Worm (Caenorhabditis elegans) whole organism, late embryonic: ENCODE measurements around the gene anmt-1.

Experiments used
- F13H6.1 ChIP-seq: sonication (generic microtip); optimal IDR thresholded peaks from 2 replicates; lab custom pipeline; 2016; ENCODE audit warnings: missing genetic modification characterization, missing compliant biosample characterization
- K09A11.1 ChIP-seq: sonication (generic microtip); optimal IDR thresholded peaks from 2 replicates; lab custom pipeline; 2017; ENCODE audit warnings: antibody characterized with exemption, mild to moderate bottlenecking, missing genetic modification characterization, missing compliant biosample characterization; ENCODE audit not compliant: insufficient read depth
- ama-1 ChIP-seq: fragments of 150-350 bp; optimal IDR thresholded peaks from 2 replicates; lab custom pipeline; 2014
- ceh-14 ChIP-seq: sonication (generic microtip); optimal IDR thresholded peaks from 2 replicates; lab custom pipeline; 2016; ENCODE audit warnings: missing genotype, missing genetic modification characterization, missing compliant biosample characterization
- ceh-18 ChIP-seq: sonication (generic microtip); optimal IDR thresholded peaks from 2 replicates; lab custom pipeline; 2016; ENCODE audit warnings: missing genetic modification characterization, missing compliant biosample characterization
- ceh-19 ChIP-seq: fragments of 200-800 bp; sonication (Bioruptor generic); optimal IDR thresholded peaks from 2 replicates; lab custom pipeline; 2018; ENCODE audit warnings: mild to moderate bottlenecking, missing genetic modification characterization, missing compliant biosample characterization
- ceh-22 ChIP-seq: sonication (generic microtip); optimal IDR thresholded peaks from 2 replicates; lab custom pipeline; 2017; ENCODE audit warnings: missing biosample characterization, missing genetic modification characterization
- ceh-30 ChIP-seq: fragments of 150-350 bp; optimal IDR thresholded peaks from 2 replicates; lab custom pipeline; 2014; ENCODE audit warnings: missing biosample characterization, missing genetic modification characterization
- ceh-31 ChIP-seq: sonication (generic microtip); optimal IDR thresholded peaks from 2 replicates; lab custom pipeline; 2016; ENCODE audit warnings: missing genetic modification characterization, missing compliant biosample characterization
- ceh-34 ChIP-seq: sonication (generic microtip); optimal IDR thresholded peaks from 2 replicates; lab custom pipeline; 2016; ENCODE audit warnings: mild to moderate bottlenecking, missing genetic modification characterization, missing compliant biosample characterization
- ceh-48 ChIP-seq: sonication (generic microtip); optimal IDR thresholded peaks from 2 replicates; lab custom pipeline; 2016; ENCODE audit warnings: missing genetic modification characterization, inconsistent platforms, missing compliant biosample characterization
- ceh-6 ChIP-seq: fragments of 200-800 bp; sonication (Bioruptor generic); optimal IDR thresholded peaks from 2 replicates; lab custom pipeline; 2018; ENCODE audit warnings: mild to moderate bottlenecking, missing genetic modification characterization, missing compliant biosample characterization
- ceh-9 ChIP-seq: sonication (generic microtip); optimal IDR thresholded peaks from 2 replicates; lab custom pipeline; 2016; ENCODE audit warnings: mild to moderate bottlenecking, missing genetic modification characterization, inconsistent platforms, missing compliant biosample characterization
- che-1 ChIP-seq: sonication (generic microtip); optimal IDR thresholded peaks from 2 replicates; lab custom pipeline; 2016; ENCODE audit warnings: mild to moderate bottlenecking, missing genetic modification characterization, missing compliant biosample characterization
- dmd-4 ChIP-seq: sonication (generic microtip); optimal IDR thresholded peaks from 2 replicates; lab custom pipeline; 2016; ENCODE audit warnings: borderline replicate concordance, missing genetic modification characterization, missing compliant biosample characterization
- dve-1 ChIP-seq: sonication (generic microtip); optimal IDR thresholded peaks from 2 replicates; lab custom pipeline; 2017; ENCODE audit warnings: antibody characterized with exemption, mild to moderate bottlenecking, missing genetic modification characterization, missing compliant biosample characterization
- elt-2 ChIP-seq: sonication (generic microtip); optimal IDR thresholded peaks from 2 replicates; lab custom pipeline; 2016; ENCODE audit warnings: missing genetic modification reagents, missing genetic modification characterization, missing compliant biosample characterization
- ets-4 ChIP-seq: sonication (generic microtip); optimal IDR thresholded peaks from 2 replicates; lab custom pipeline; 2016; ENCODE audit warnings: missing genetic modification characterization, missing compliant biosample characterization
- fax-1 ChIP-seq: sonication (generic microtip); optimal IDR thresholded peaks from 2 replicates; lab custom pipeline; 2016; ENCODE audit warnings: missing genotype, missing genetic modification characterization, missing compliant biosample characterization
- fkh-10 ChIP-seq: fragments of 150-350 bp; optimal IDR thresholded peaks from 2 replicates; lab custom pipeline; 2014; ENCODE audit warnings: missing biosample characterization, missing genetic modification reagents, missing genetic modification characterization
- gmeb-2 ChIP-seq: sonication (generic microtip); optimal IDR thresholded peaks from 2 replicates; lab custom pipeline; 2016; ENCODE audit warnings: missing genetic modification characterization, inconsistent platforms, missing compliant biosample characterization
- hlh-30 ChIP-seq: sonication (generic microtip); optimal IDR thresholded peaks from 2 replicates; lab custom pipeline; 2017; ENCODE audit warnings: antibody characterized with exemption, missing genetic modification characterization, missing compliant biosample characterization; ENCODE audit not compliant: insufficient read depth
- hlh-6 ChIP-seq: sonication (generic microtip); optimal IDR thresholded peaks from 2 replicates; lab custom pipeline; 2016; ENCODE audit warnings: missing genotype, missing genetic modification characterization, missing compliant biosample characterization
- hlh-8 ChIP-seq: sonication (generic microtip); optimal IDR thresholded peaks from 2 replicates; lab custom pipeline; 2016; ENCODE audit warnings: missing genotype, missing genetic modification characterization, missing compliant biosample characterization
- lin-11 ChIP-seq: fragments of 200-800 bp; sonication (Bioruptor generic); optimal IDR thresholded peaks from 2 replicates; lab custom pipeline; 2018; ENCODE audit warnings: mild to moderate bottlenecking, missing genetic modification characterization, missing compliant biosample characterization
- madf-2 ChIP-seq: sonication (generic microtip); optimal IDR thresholded peaks from 2 replicates; lab custom pipeline; 2017; ENCODE audit warnings: missing genetic modification characterization, missing compliant biosample characterization
- mec-3 ChIP-seq: sonication (generic microtip); optimal IDR thresholded peaks from 2 replicates; lab custom pipeline; 2016; ENCODE audit warnings: borderline replicate concordance, missing genetic modification characterization, missing compliant biosample characterization
- nhr-11 ChIP-seq: fragments of 150-350 bp; optimal IDR thresholded peaks from 2 replicates; lab custom pipeline; 2014; ENCODE audit warnings: missing biosample characterization, missing genetic modification characterization
- nhr-232 ChIP-seq: sonication (generic microtip); optimal IDR thresholded peaks from 2 replicates; lab custom pipeline; 2016; ENCODE audit warnings: missing genetic modification characterization, missing compliant biosample characterization
- odd-2 ChIP-seq: sonication (generic microtip); optimal IDR thresholded peaks from 2 replicates; lab custom pipeline; 2017; ENCODE audit warnings: antibody characterized with exemption, mild to moderate bottlenecking, missing genetic modification characterization, missing compliant biosample characterization
- pha-2 ChIP-seq: sonication (generic microtip); optimal IDR thresholded peaks from 2 replicates; lab custom pipeline; 2017; ENCODE audit warnings: mild to moderate bottlenecking, missing genetic modification characterization, missing compliant biosample characterization
- pqm-1 ChIP-seq: sonication (generic microtip); optimal IDR thresholded peaks from 2 replicates; lab custom pipeline; 2016; ENCODE audit warnings: missing genetic modification characterization, missing compliant biosample characterization
- pros-1 ChIP-seq: fragments of 150-350 bp; optimal IDR thresholded peaks from 2 replicates; lab custom pipeline; 2014; ENCODE audit warnings: missing biosample characterization, missing genetic modification reagents, missing genetic modification characterization
- ref-2 ChIP-seq: sonication (generic microtip); optimal IDR thresholded peaks from 2 replicates; lab custom pipeline; 2016; ENCODE audit warnings: missing genetic modification characterization, missing compliant biosample characterization
- rnt-1 ChIP-seq: sonication (generic microtip); optimal IDR thresholded peaks from 2 replicates; lab custom pipeline; 2016; ENCODE audit warnings: missing genetic modification characterization, missing compliant biosample characterization
- sdc-2 ChIP-seq: sonication (generic microtip); optimal IDR thresholded peaks from 2 replicates; lab custom pipeline; 2016; ENCODE audit warnings: missing genotype, missing genetic modification characterization, missing compliant biosample characterization
- sox-2 ChIP-seq: fragments of 200-800 bp; sonication (Bioruptor generic); IDR thresholded peaks from 2 replicates; pipeline ENCODE4 v1.3.6; 2022; ENCODE audit warnings: missing genetic modification reagents, missing genetic modification characterization, missing compliant biosample characterization
- sox-4 ChIP-seq: sonication (generic microtip); optimal IDR thresholded peaks from 2 replicates; lab custom pipeline; 2017; ENCODE audit warnings: mild to moderate bottlenecking, missing genetic modification characterization, inconsistent platforms, missing compliant biosample characterization
- syd-9 ChIP-seq: sonication (generic microtip); optimal IDR thresholded peaks from 2 replicates; lab custom pipeline; 2016; ENCODE audit warnings: mild to moderate bottlenecking, missing genetic modification characterization, moderate library complexity, missing compliant biosample characterization
- tbx-2 ChIP-seq: sonication (generic microtip); optimal IDR thresholded peaks from 2 replicates; lab custom pipeline; 2016; ENCODE audit warnings: missing genetic modification characterization, missing compliant biosample characterization
- tbx-7 ChIP-seq: sonication (generic microtip); optimal IDR thresholded peaks from 2 replicates; lab custom pipeline; 2016; ENCODE audit warnings: missing genotype, missing genetic modification characterization, missing compliant biosample characterization
- ttx-3 ChIP-seq: sonication (generic microtip); optimal IDR thresholded peaks from 2 replicates; lab custom pipeline; 2016; ENCODE audit warnings: missing genetic modification reagents, missing genetic modification characterization, missing compliant biosample characterization
- unc-42 ChIP-seq: sonication (generic microtip); optimal IDR thresholded peaks from 2 replicates; lab custom pipeline; 2016; ENCODE audit warnings: missing genotype, missing genetic modification characterization, missing compliant biosample characterization
- unc-55 ChIP-seq: sonication (generic microtip); optimal IDR thresholded peaks from 2 replicates; lab custom pipeline; 2017; ENCODE audit warnings: missing biosample characterization, missing genetic modification reagents, missing genetic modification characterization
- unc-86 ChIP-seq: sonication (generic microtip); optimal IDR thresholded peaks from 2 replicates; lab custom pipeline; 2016; ENCODE audit warnings: missing genetic modification characterization, missing compliant biosample characterization
- ztf-16 ChIP-seq: sonication (generic microtip); optimal IDR thresholded peaks from 2 replicates; lab custom pipeline; 2017; ENCODE audit warnings: missing genetic modification characterization, missing compliant biosample characterization

The anmt-1 gene

DNA sequence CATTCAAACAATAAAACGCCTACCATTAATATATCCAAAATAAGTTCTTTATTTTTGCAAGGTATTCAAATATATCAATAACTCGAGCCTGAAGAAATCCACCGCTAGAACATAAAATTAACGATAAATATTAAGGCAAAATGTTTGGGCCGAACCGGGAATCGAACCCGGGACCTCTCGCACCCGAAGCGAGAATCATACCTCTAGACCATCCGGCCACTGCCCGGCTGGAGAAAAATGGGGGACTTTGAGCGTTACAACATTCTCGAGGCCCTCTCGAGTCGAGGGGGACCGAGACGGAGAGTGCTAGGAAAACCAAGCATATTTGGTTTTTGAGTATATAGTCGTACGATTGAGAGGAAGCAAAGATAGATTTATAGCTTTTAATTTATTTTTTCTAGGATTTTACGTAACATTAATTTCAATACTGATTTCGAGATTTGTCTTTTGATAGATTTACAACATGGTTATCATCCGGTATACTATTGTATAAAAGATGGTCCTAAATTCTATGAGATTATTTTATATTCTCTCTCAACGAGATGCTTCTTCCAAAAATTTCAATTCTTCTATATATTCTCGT is 34.3 kb upstream of the anmt-1 start, which contains the start of gene flp-23 (continued):
- peak; percentile 63 for TF ChIP-seq elt-2 (tag; lab: Kevin White, UChicago)
- peak; percentile 65 for TF ChIP-seq ceh-34 (tag; lab: Kevin White, UChicago)
- no peak for TF ChIP-seq hlh-8 (tag; lab: Kevin White, UChicago)
- no peak for TF ChIP-seq unc-42 (tag; lab: Kevin White, UChicago)
- TF ChIP-seq ceh-22 (tag; lab: Kevin White, UChicago), result no peak
- TF ChIP-seq ceh-14 (tag; lab: Kevin White, UChicago), result peak; percentile 41
- TF ChIP-seq sox-4 (tag; lab: Kevin White, UChicago), result peak; percentile 66
- TF ChIP-seq ztf-16, result peak; percentile 53
- TF ChIP-seq ceh-19 (GFP tag; lab: Kevin White, UChicago), result peak; percentile 64
- TF ChIP-seq hlh-6 (tag; lab: Kevin White, UChicago), result peak; percentile 60
- TF ChIP-seq K09A11.1 (tag; lab: Kevin White, UChicago), result peak; percentile 56
- TF ChIP-seq pqm-1 (tag; lab: Kevin White, UChicago), result peak; percentile 17
- TF ChIP-seq ceh-6 (GFP tag; lab: Kevin White, UChicago), result peak; percentile 59
- TF ChIP-seq madf-2 (tag; lab: Kevin White, UChicago), result peak; percentile 59
- TF ChIP-seq ceh-31, result peak; percentile 57
- no peak for TF ChIP-seq ceh-30 (tag; lab: Kevin White, UChicago)
- TF ChIP-seq syd-9, result peak; percentile 6
- peak; percentile 79 for TF ChIP-seq che-1 (tag; lab: Kevin White, UChicago)
- peak; percentile 58 for TF ChIP-seq ref-2 (tag; lab: Kevin White, UChicago)
- no peak for TF ChIP-seq ama-1
- TF ChIP-seq fax-1 (tag; lab: Kevin White, UChicago), result peak; percentile 60
- TF ChIP-seq ceh-18 (tag; lab: Kevin White, UChicago), result peak; percentile 39
- TF ChIP-seq ceh-9, result peak; percentile 34
- peak; percentile 62 for TF ChIP-seq dve-1 (tag; lab: Kevin White, UChicago)
- TF ChIP-seq mec-3 (tag; lab: Kevin White, UChicago), result no peak
- peak; percentile 63 for TF ChIP-seq unc-86 (tag; lab: Kevin White, UChicago)
- peak; percentile 54 for TF ChIP-seq dmd-4 (tag; lab: Kevin White, UChicago)
- TF ChIP-seq rnt-1, result peak; percentile 33
- peak; percentile 60 for TF ChIP-seq ceh-48 (tag; lab: Kevin White, UChicago)
- TF ChIP-seq nhr-232 (tag; lab: Kevin White, UChicago), result peak; percentile 69
- TF ChIP-seq F13H6.1 (tag; lab: Kevin White, UChicago), result no peak
- peak; percentile 78 for TF ChIP-seq gmeb-2
- no peak for TF ChIP-seq hlh-30 (tag; lab: Kevin White, UChicago)
- no peak for TF ChIP-seq nhr-11 (tag; lab: Kevin White, UChicago)
- peak; percentile 53 for TF ChIP-seq sdc-2

DNA sequence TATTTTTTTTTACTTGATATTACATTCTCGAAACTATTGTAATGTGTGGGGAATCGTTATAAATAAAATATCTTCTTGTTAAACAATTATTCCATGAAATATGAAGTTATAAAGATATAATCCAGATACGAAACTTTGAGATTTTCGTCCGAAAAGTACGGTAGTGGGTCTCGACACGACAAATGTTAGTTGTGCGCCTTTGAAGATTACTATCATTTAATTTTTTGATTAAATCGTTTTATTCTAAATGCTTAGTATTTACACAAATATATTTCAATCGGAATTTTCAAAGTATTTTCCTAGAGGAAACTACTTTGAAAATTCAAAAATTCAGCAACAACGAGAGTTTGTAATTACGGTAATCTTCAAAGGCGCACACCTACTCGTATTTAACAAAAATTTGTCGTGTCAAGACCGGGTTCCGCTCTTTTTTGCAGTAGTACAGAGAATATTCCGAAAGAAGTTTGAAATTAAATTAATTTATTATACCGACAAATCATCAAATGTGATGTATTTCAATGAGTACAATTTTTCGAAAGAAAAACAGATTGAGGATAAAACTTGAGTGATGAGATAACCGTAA is 32.4 kb upstream of the anmt-1 start:
- TF ChIP-seq tbx-2 (tag; lab: Kevin White, UChicago) (no peak), pha-2 (tag; lab: Kevin White, UChicago) (no peak), dmd-4 (tag; lab: Kevin White, UChicago) (no peak), hlh-30 (tag; lab: Kevin White, UChicago) (no peak), ets-4 (tag; lab: Kevin White, UChicago) (no peak), sox-2 (GFP tag; lab: Robert Waterston, UW) (no peak), K09A11.1 (tag; lab: Kevin White, UChicago) (no peak), fkh-10 (GFP tag; lab: Kevin White, UChicago) (no peak), pros-1 (tag; lab: Kevin White, UChicago) (no peak), sdc-2 (no peak), unc-55 (GFP tag; lab: Kevin White, UChicago) (no peak), fax-1 (tag; lab: Kevin White, UChicago) (no peak), ttx-3 (tag; lab: Kevin White, UChicago) (no peak), odd-2 (tag; lab: Kevin White, UChicago) (no peak), lin-11 (tag; lab: Kevin White, UChicago) (no peak), pqm-1 (tag; lab: Kevin White, UChicago) (no peak), tbx-7 (tag; lab: Kevin White, UChicago) (no peak)
- TF ChIP-seq, all 69 proteins: peak for 0
